Worm (Caenorhabditis elegans): Measurements from ENCODE around the gene rpn-13.
A peak's percentile ranks its signal among the peaks of the same experiment; 100 is the strongest.

rpn-13 gene

ce11 chrIII:6379129-6379528 lies 37.4 kb upstream of the rpn-13 start, which contains the start of gene C16A3.6:
C16A3.6 (plus strand) TSS chrIII:6379212.
- TF ChIP-seq madf-9 (GFP tag; conservative IDR thresholded peaks at IDR 0.05) (no peak), zip-11 (GFP tag; IDR thresholded peaks at IDR 0.05) (no peak), mep-1 (tag; optimal IDR thresholded peaks at IDR 0.05) (peak; percentile 22), dmd-9 (GFP tag; IDR thresholded peaks at IDR 0.05) (no peak), pha-4 (GFP tag; IDR thresholded peaks at IDR 0.05) (no peak; the same call in 1 of the 2 replicates), pha-4 (tag; optimal IDR thresholded peaks at IDR 0.05) (no peak), F49E8.2 (tag; optimal IDR thresholded peaks at IDR 0.05; ENCODE audit: borderline replicate concordance) (no peak), daf-19 (GFP tag; conservative IDR thresholded peaks at IDR 0.05) (0 out of 2 replicates have a peak, but pooled peaks have one; percentile 23), fos-1 (tag; optimal IDR thresholded peaks at IDR 0.05) (no peak), gei-8 (GFP tag; optimal IDR thresholded peaks at IDR 0.05) (no peak), lin-38 (GFP tag; IDR thresholded peaks at IDR 0.05) (peak; percentile 66), hmg-1.1 (GFP tag; IDR thresholded peaks at IDR 0.05) (peak; percentile 54), F10B5.3 (tag; optimal IDR thresholded peaks at IDR 0.05) (no peak), arid-1 (GFP tag; conservative IDR thresholded peaks at IDR 0.05) (0 out of 2 replicates have a peak, but pooled peaks have one; percentile 33), lin-15B (tag; optimal IDR thresholded peaks at IDR 0.05) (no peak), nhr-25 (tag; optimal IDR thresholded peaks at IDR 0.05; ENCODE audit: borderline replicate concordance, insufficient read depth) (no peak), hif-1 (tag; optimal IDR thresholded peaks at IDR 0.05) (no peak), daf-16 (GFP tag; optimal IDR thresholded peaks at IDR 0.05) (no peak), daf-16 (tag; optimal IDR thresholded peaks at IDR 0.05) (peak; percentile 15), Y75B8A.6 (GFP tag; IDR thresholded peaks at IDR 0.05) (no peak), nhr-6 (tag; optimal IDR thresholded peaks at IDR 0.05) (no peak), ama-1 (optimal IDR thresholded peaks at IDR 0.05) (peak; percentile 32), hlh-30 (tag; optimal IDR thresholded peaks at IDR 0.05; ENCODE audit: insufficient read depth) (peak; percentile 75), dve-1 (tag; optimal IDR thresholded peaks at IDR 0.05; ENCODE audit: insufficient read depth) (peak; percentile 4), lin-1 (GFP tag; IDR thresholded peaks at IDR 0.05) (no peak), attf-4 (tag; optimal IDR thresholded peaks at IDR 0.05) (no peak), mdl-1 (tag; optimal IDR thresholded peaks at IDR 0.05) (peak in 1 of 2 experiments; percentile 26), mdt-29 (GFP tag; IDR thresholded peaks at IDR 0.05) (no peak), mes-2 (tag; optimal IDR thresholded peaks at IDR 0.05; ENCODE audit: poor library complexity, severe bottlenecking) (peak; percentile 72), ztf-11 (tag; optimal IDR thresholded peaks at IDR 0.05) (no peak), zfp-2 (tag; optimal IDR thresholded peaks at IDR 0.05) (no peak), nhr-48 (tag; optimal IDR thresholded peaks at IDR 0.05) (peak; percentile 3), nhr-237 (tag; optimal IDR thresholded peaks at IDR 0.05) (no peak), Y5F2A.4 (GFP tag; optimal IDR thresholded peaks at IDR 0.05) (no peak), duxl-1 (tag; optimal IDR thresholded peaks at IDR 0.05; ENCODE audit: poor library complexity) (no peak), aha-1 (tag) (peak; percentile 1), dmd-6 (GFP tag; IDR thresholded peaks at IDR 0.05) (no peak), unc-39 (tag; optimal IDR thresholded peaks at IDR 0.05) (no peak), mxl-2 (GFP tag; conservative IDR thresholded peaks at IDR 0.05) (no peak), cey-2 (tag; optimal IDR thresholded peaks at IDR 0.05; ENCODE audit: borderline replicate concordance, insufficient read depth) (no peak), T26A8.4 (GFP tag; IDR thresholded peaks at IDR 0.05) (0 out of 2 replicates have a peak, but pooled peaks have one; percentile 31), unc-62 (GFP tag; optimal IDR thresholded peaks at IDR 0.05 in 1 of 2) (peak in 1 of 2 experiments; percentile 71), unc-62 (tag; optimal IDR thresholded peaks at IDR 0.05) (no peak), lir-3 (tag; optimal IDR thresholded peaks at IDR 0.05) (no peak), D1046.2 (GFP tag; IDR thresholded peaks at IDR 0.05) (no peak), daf-8 (GFP tag; IDR thresholded peaks at IDR 0.05) (no peak), lsy-2 (tag; optimal IDR thresholded peaks at IDR 0.05) (peak in 1 of 2 experiments; percentile 72), lim-7 (GFP tag; IDR thresholded peaks at IDR 0.05) (no peak), unc-130 (GFP tag; optimal IDR thresholded peaks at IDR 0.05) (no peak), F26F4.8 (GFP tag; conservative IDR thresholded peaks at IDR 0.05) (no peak), aly-2 (tag; optimal IDR thresholded peaks at IDR 0.05) (no peak)
